Fruit fly (Drosophila melanogaster) whole organism, prepupa: ENCODE results near the gene lsn.

Source experiments
- Blimp-1 ChIP-seq: fragments of 200-800 bp; sonication (Bioruptor generic); optimal IDR thresholded peaks from 3 replicates; lab custom pipeline; 2017; ENCODE audit warnings: missing biosample characterization, missing genetic modification characterization, mild to moderate bottlenecking, moderate library complexity, missing genetic modification reagents
- CG10631 ChIP-seq: fragments of 200-800 bp; sonication (Bioruptor generic); optimal IDR thresholded peaks from 2 replicates; lab custom pipeline; 2016; ENCODE audit warnings: missing biosample characterization, missing genetic modification characterization
- CG10669 ChIP-seq: fragments of 200-800 bp; sonication (Bioruptor generic); optimal IDR thresholded peaks from 3 replicates; lab custom pipeline; 2018; ENCODE audit warnings: missing biosample characterization, mild to moderate bottlenecking, missing genetic modification characterization, moderate library complexity
- CG11294 ChIP-seq: fragments of 200-800 bp; sonication (Bioruptor generic); IDR thresholded peaks from 2 replicates; pipeline ENCODE4 v1.3.6; 2022; ENCODE audit warnings: missing biosample characterization, missing genetic modification characterization
- CG11762 ChIP-seq: fragments of 200-800 bp; sonication (Bioruptor generic); optimal IDR thresholded peaks from 3 replicates; lab custom pipeline; 2016; ENCODE audit warnings: missing biosample characterization, missing genetic modification characterization; ENCODE audit not compliant: insufficient read depth
- CG1621 ChIP-seq: fragments of 200-800 bp; sonication (Bioruptor generic); optimal IDR thresholded peaks from 3 replicates; lab custom pipeline; 2018; ENCODE audit warnings: missing biosample characterization, mild to moderate bottlenecking, missing genetic modification characterization
- CG16779 ChIP-seq: fragments of 200-800 bp; sonication (Bioruptor generic); optimal IDR thresholded peaks from 3 replicates; lab custom pipeline; 2017; ENCODE audit warnings: missing biosample characterization, mild to moderate bottlenecking, missing genetic modification characterization
- CG31627 ChIP-seq: fragments of 200-800 bp; sonication (Bioruptor generic); optimal IDR thresholded peaks from 3 replicates; lab custom pipeline; 2016; ENCODE audit warnings: missing biosample characterization, missing genetic modification characterization
- CG34406 ChIP-seq: fragments of 200-800 bp; sonication (Bioruptor generic); optimal IDR thresholded peaks from 3 replicates; lab custom pipeline; 2016; ENCODE audit warnings: missing biosample characterization, missing genetic modification characterization
- CG3919 ChIP-seq: fragments of 200-800 bp; sonication (Bioruptor generic); optimal IDR thresholded peaks from 3 replicates; lab custom pipeline; 2016; ENCODE audit warnings: missing biosample characterization, missing genetic modification characterization
- CG4318 ChIP-seq: fragments of 200-800 bp; sonication (Bioruptor generic); optimal IDR thresholded peaks from 3 replicates; lab custom pipeline; 2017; ENCODE audit warnings: missing biosample characterization, mild to moderate bottlenecking, missing genetic modification characterization
- CG6163 ChIP-seq: fragments of 200-800 bp; sonication (Bioruptor generic); IDR thresholded peaks from 3 replicates; pipeline ENCODE4 v1.3.6; 2022; ENCODE audit warnings: missing biosample characterization, missing genetic modification characterization
- CG6276 ChIP-seq: fragments of 200-800 bp; sonication (Bioruptor generic); optimal IDR thresholded peaks from 2 replicates; lab custom pipeline; 2017; ENCODE audit warnings: missing biosample characterization, mild to moderate bottlenecking, missing genetic modification characterization
- CG6792 ChIP-seq: fragments of 200-800 bp; sonication (Bioruptor generic); optimal IDR thresholded peaks from 3 replicates; lab custom pipeline; 2016; ENCODE audit warnings: missing biosample characterization, missing genetic modification characterization
- CG6808 ChIP-seq: fragments of 200-800 bp; sonication (Bioruptor generic); optimal IDR thresholded peaks from 3 replicates; lab custom pipeline; 2017; ENCODE audit warnings: missing biosample characterization, missing genetic modification characterization, mild to moderate bottlenecking, moderate library complexity, missing genetic modification reagents
- CG7368 ChIP-seq: fragments of 200-800 bp; sonication (Bioruptor generic); optimal IDR thresholded peaks from 3 replicates; lab custom pipeline; 2016; ENCODE audit warnings: missing biosample characterization, missing genetic modification characterization
- CG8119 ChIP-seq: fragments of 200-800 bp; sonication (Bioruptor generic); IDR thresholded peaks from 3 replicates; pipeline ENCODE4 v1.3.6; 2022; ENCODE audit warnings: missing biosample characterization, missing genetic modification characterization
- CG8319 ChIP-seq: fragments of 200-800 bp; sonication (Bioruptor generic); optimal IDR thresholded peaks from 3 replicates; lab custom pipeline; 2016; ENCODE audit warnings: missing biosample characterization, missing genetic modification characterization
- CG8632 ChIP-seq: fragments of 200-800 bp; sonication (Bioruptor generic); optimal IDR thresholded peaks from 3 replicates; lab custom pipeline; 2016; ENCODE audit warnings: missing biosample characterization, missing genetic modification characterization
- CG9139 ChIP-seq: fragments of 200-800 bp; sonication (Bioruptor generic); optimal IDR thresholded peaks from 3 replicates; lab custom pipeline; 2017; ENCODE audit warnings: missing biosample characterization, mild to moderate bottlenecking, missing genetic modification characterization
- Eip75B ChIP-seq: fragments of 200-800 bp; sonication (Bioruptor generic); optimal IDR thresholded peaks from 3 replicates; lab custom pipeline; 2016; ENCODE audit warnings: missing biosample characterization, missing genetic modification characterization
- Eip78C ChIP-seq: fragments of 200-800 bp; sonication (Bioruptor generic); peaks from one replicate; lab custom pipeline; 2016; ENCODE audit warnings: missing biosample characterization, missing genetic modification characterization
- Ets21C ChIP-seq: fragments of 200-800 bp; sonication (Bioruptor generic); optimal IDR thresholded peaks from 3 replicates; lab custom pipeline; 2016; ENCODE audit warnings: missing biosample characterization, missing genetic modification characterization
- Ets96B ChIP-seq: fragments of 200-800 bp; optimal IDR thresholded peaks from 2 replicates; lab custom pipeline; 2019; ENCODE audit warnings: missing biosample characterization, mild to moderate bottlenecking, missing genetic modification characterization, moderate library complexity
- Gug ChIP-seq: fragments of 200-800 bp; sonication (Bioruptor generic); IDR thresholded peaks from 2 replicates; pipeline ENCODE4 v1.3.6; 2022; ENCODE audit warnings: missing biosample characterization, missing genetic modification characterization
- Hr38 ChIP-seq: sonication (Bioruptor generic); optimal IDR thresholded peaks from 2 replicates; lab custom pipeline; 2016; ENCODE audit warnings: missing biosample characterization, missing genetic modification characterization
- Hr39 ChIP-seq: fragments of 200-800 bp; sonication (Bioruptor generic); optimal IDR thresholded peaks from 2 replicates; lab custom pipeline; 2016; ENCODE audit warnings: missing biosample characterization, missing genetic modification characterization
- Hr4 ChIP-seq: fragments of 200-800 bp; sonication (Bioruptor generic); optimal IDR thresholded peaks from 3 replicates; lab custom pipeline; 2016; ENCODE audit warnings: missing biosample characterization, missing genetic modification characterization
- Lpt ChIP-seq: fragments of 200-800 bp; sonication (Bioruptor generic); optimal IDR thresholded peaks from 3 replicates; lab custom pipeline; 2016; ENCODE audit warnings: missing biosample characterization, missing genetic modification characterization
- Met ChIP-seq: fragments of 200-800 bp; sonication (Bioruptor generic); optimal IDR thresholded peaks from 3 replicates; lab custom pipeline; 2016; ENCODE audit warnings: missing biosample characterization, missing genetic modification characterization
- OdsH ChIP-seq: fragments of 200-800 bp; sonication (Bioruptor generic); optimal IDR thresholded peaks from 3 replicates; lab custom pipeline; 2016; ENCODE audit warnings: missing biosample characterization, missing genetic modification characterization
- Smox ChIP-seq: fragments of 200-800 bp; sonication (Bioruptor generic); optimal IDR thresholded peaks from 3 replicates; lab custom pipeline; 2016; ENCODE audit warnings: missing biosample characterization, missing genetic modification characterization
- Sox102F ChIP-seq: fragments of 200-800 bp; sonication (Bioruptor generic); optimal IDR thresholded peaks from 2 replicates; lab custom pipeline; 2016; ENCODE audit warnings: missing biosample characterization, mild to moderate bottlenecking, missing genetic modification characterization
- Sox14 ChIP-seq: fragments of 200-800 bp; sonication (Bioruptor generic); optimal IDR thresholded peaks from 3 replicates; lab custom pipeline; 2016; ENCODE audit warnings: missing biosample characterization, missing genetic modification characterization
- achi ChIP-seq: fragments of 200-800 bp; sonication (Bioruptor generic); optimal IDR thresholded peaks from 3 replicates; lab custom pipeline; 2016; ENCODE audit warnings: missing biosample characterization, missing genetic modification characterization
- acj6 ChIP-seq: fragments of 200-800 bp; sonication (Bioruptor generic); optimal IDR thresholded peaks from 3 replicates; lab custom pipeline; 2016; ENCODE audit warnings: missing biosample characterization, missing genetic modification characterization
- cyc ChIP-seq: fragments of 200-800 bp; sonication (Bioruptor generic); optimal IDR thresholded peaks from 3 replicates; lab custom pipeline; 2016; ENCODE audit warnings: missing biosample characterization, missing genetic modification characterization
- dac ChIP-seq: fragments of 200-800 bp; sonication (Bioruptor generic); optimal IDR thresholded peaks from 2 replicates; lab custom pipeline; 2017; ENCODE audit warnings: missing biosample characterization, mild to moderate bottlenecking, missing genetic modification characterization
- dsx ChIP-seq: fragments of 200-800 bp; optimal IDR thresholded peaks from 3 replicates; lab custom pipeline; 2019; ENCODE audit warnings: missing biosample characterization, mild to moderate bottlenecking, missing genetic modification characterization, moderate library complexity; ENCODE audit not compliant: poor library complexity, severe bottlenecking
- eg ChIP-seq: fragments of 200-800 bp; sonication (Bioruptor generic); IDR thresholded peaks from 3 replicates; pipeline ENCODE4 v1.3.6; 2022; ENCODE audit warnings: missing biosample characterization, missing genetic modification characterization
- esn ChIP-seq: fragments of 200-800 bp; sonication (Bioruptor generic); optimal IDR thresholded peaks from 2 replicates; lab custom pipeline; 2016; ENCODE audit warnings: missing biosample characterization, mild to moderate bottlenecking, missing genetic modification characterization, moderate library complexity
- fd59A ChIP-seq: fragments of 200-800 bp; sonication (Bioruptor generic); optimal IDR thresholded peaks from 2 replicates; lab custom pipeline; 2017; ENCODE audit warnings: missing biosample characterization, mild to moderate bottlenecking, missing genetic modification characterization, missing genetic modification reagents
- fd85E ChIP-seq: fragments of 200-800 bp; sonication (Bioruptor generic); optimal IDR thresholded peaks from 3 replicates; lab custom pipeline; 2016; ENCODE audit warnings: missing biosample characterization, missing genetic modification characterization
- fkh ChIP-seq: fragments of 200-800 bp; sonication (Bioruptor generic); optimal IDR thresholded peaks from 3 replicates; lab custom pipeline; 2017; ENCODE audit warnings: missing biosample characterization, mild to moderate bottlenecking, missing genetic modification characterization, moderate library complexity
- lz ChIP-seq: fragments of 200-800 bp; sonication (Bioruptor generic); optimal IDR thresholded peaks from 3 replicates; lab custom pipeline; 2016; ENCODE audit warnings: missing biosample characterization, missing genetic modification characterization
- net ChIP-seq: fragments of 200-800 bp; sonication (Bioruptor generic); optimal IDR thresholded peaks from 3 replicates; lab custom pipeline; 2016; ENCODE audit warnings: missing biosample characterization, missing genetic modification characterization
- pdm3 ChIP-seq: fragments of 200-800 bp; sonication (Bioruptor generic); optimal IDR thresholded peaks from 3 replicates; lab custom pipeline; 2016; ENCODE audit warnings: missing biosample characterization, missing genetic modification characterization
- salr ChIP-seq, 2 experiments: fragments of 200-800 bp; sonication (Bioruptor generic); optimal IDR thresholded peaks; 3 replicates each; lab custom pipeline; 2016 to 2018; ENCODE audit warnings: missing biosample characterization in 2 of 2, missing genetic modification characterization in 2 of 2, mild to moderate bottlenecking in 1 of 2
- ss ChIP-seq, 2 experiments: fragments of 200-800 bp; sonication (Bioruptor generic); optimal IDR thresholded peaks; 2 replicates in 1 of 2; 3 replicates in 1 of 2; lab custom pipeline; 2017 to 2018; ENCODE audit warnings: mild to moderate bottlenecking in 2 of 2, missing biosample characterization in 2 of 2, missing genetic modification characterization in 2 of 2, moderate library complexity in 1 of 2
- topi ChIP-seq: fragments of 200-800 bp; sonication (Bioruptor generic); optimal IDR thresholded peaks from 3 replicates; lab custom pipeline; 2016; ENCODE audit warnings: missing biosample characterization, missing genetic modification characterization
- vri ChIP-seq: fragments of 200-800 bp; sonication (Bioruptor generic); optimal IDR thresholded peaks from 3 replicates; lab custom pipeline; 2016; ENCODE audit warnings: missing biosample characterization, mild to moderate bottlenecking, missing genetic modification characterization

Gene lsn

DNA sequence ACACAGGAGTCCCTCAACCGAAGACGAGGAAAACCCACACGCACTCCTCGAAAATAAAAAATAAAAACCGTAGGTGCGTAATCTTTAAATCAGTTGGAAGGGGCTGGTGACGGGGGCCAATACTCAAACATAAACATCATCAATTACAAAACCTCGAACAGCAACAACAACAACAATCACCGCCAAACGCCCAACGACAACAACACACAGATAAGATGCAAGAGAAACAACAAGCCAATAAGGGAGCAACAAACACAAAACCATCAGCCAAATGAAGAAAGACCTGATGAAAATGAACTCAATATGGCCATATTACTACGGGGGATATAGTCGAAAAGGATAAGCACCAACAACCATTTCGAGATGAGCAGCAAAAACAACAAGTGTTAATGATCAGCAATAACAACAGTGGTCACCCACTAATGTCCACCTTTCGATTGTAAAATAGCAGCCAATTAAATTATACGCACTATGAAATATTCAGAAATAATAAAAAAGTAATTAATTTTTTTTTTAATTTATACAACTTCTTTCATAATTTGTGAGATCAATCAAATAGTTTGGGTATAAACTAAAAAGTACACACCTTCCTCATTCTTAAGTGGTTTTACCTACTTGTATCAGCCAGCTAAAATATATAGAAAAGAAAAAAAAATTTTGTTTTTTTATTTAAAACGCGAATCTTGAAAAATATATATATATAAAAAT lies 41.1 kb upstream of the lsn start:
- TF ChIP-seq Hr38 (GFP tag; lab: Kevin White, UChicago) (no peak), ss (GFP tag; optimal IDR thresholded peaks at IDR 0.05; lab: Kevin White, UChicago) (peak in 1 of 2 experiments; percentile 21), fd59A (no peak), CG9139 (GFP tag; lab: Kevin White, UChicago) (peak; percentile 72), Ets96B (tag; lab: Kevin White, UChicago) (peak; percentile 79), Smox (GFP tag; lab: Kevin White, UChicago) (peak; percentile 42), CG3919 (GFP tag; lab: Kevin White, UChicago) (peak; percentile 81), CG1621 (tag; lab: Kevin White, UChicago) (no peak), CG8632 (peak; percentile 52), CG8119 (GFP tag; lab: Robert Waterston, UW) (peak; percentile 57; the same call in 2 of the 3 replicates), salr (GFP tag; optimal IDR thresholded peaks at IDR 0.05; lab: Kevin White, UChicago) (peak in 1 of 2 experiments; percentile 27), CG11762 (peak; percentile 70), Gug (GFP tag; lab: Robert Waterston, UW) (no peak), CG6163 (GFP tag; lab: Robert Waterston, UW) (0 out of 3 replicates have a peak, but pooled peaks have one; percentile 53), cyc (GFP tag; lab: Kevin White, UChicago) (peak; percentile 49), CG31627 (GFP tag; lab: Kevin White, UChicago) (peak; percentile 4), CG7368 (GFP tag; lab: Kevin White, UChicago) (peak; percentile 57), Blimp-1 (peak; percentile 70), Hr39 (GFP tag; lab: Kevin White, UChicago) (peak; percentile 38), CG6276 (GFP tag; lab: Kevin White, UChicago) (no peak), CG6808 (GFP tag; lab: Kevin White, UChicago) (peak; percentile 78), CG16779 (tag; lab: Kevin White, UChicago) (no peak), Met (peak; percentile 48), achi (peak; percentile 41), CG10669 (GFP tag; lab: Kevin White, UChicago) (peak; percentile 85), Lpt (GFP tag; lab: Kevin White, UChicago) (peak; percentile 1), esn (GFP tag; lab: Kevin White, UChicago) (peak; percentile 70), Ets21C (GFP tag; lab: Kevin White, UChicago) (no peak), topi (peak; percentile 71), Sox102F (GFP tag; lab: Kevin White, UChicago) (no peak), vri (GFP tag; lab: Kevin White, UChicago) (no peak), eg (GFP tag; lab: Robert Waterston, UW) (no peak), CG6792 (GFP tag; lab: Kevin White, UChicago) (peak; percentile 17), lz (GFP tag; lab: Kevin White, UChicago) (peak; percentile 26), Eip78C (GFP tag; lab: Kevin White, UChicago) (peak; percentile 74), net (GFP tag; lab: Kevin White, UChicago) (no peak), CG34406 (GFP tag; lab: Kevin White, UChicago) (peak; percentile 44), dsx (GFP tag; lab: Kevin White, UChicago) (peak; percentile 51), CG10631 (GFP tag; lab: Kevin White, UChicago) (peak; percentile 61), Eip75B (GFP tag; lab: Kevin White, UChicago) (peak; percentile 21), OdsH (peak; percentile 36), dac (no peak), CG4318 (GFP tag; lab: Kevin White, UChicago) (no peak), Hr4 (GFP tag; lab: Kevin White, UChicago) (no peak), fkh (peak; percentile 6), Sox14 (no peak), CG8319 (GFP tag; lab: Kevin White, UChicago) (peak; percentile 66), pdm3 (no peak), fd85E (peak; percentile 14), CG11294 (GFP tag; lab: Robert Waterston, UW) (no peak), acj6 (peak; percentile 35)
